Fruit fly (Drosophila melanogaster): Measurements from ENCODE around the gene CG13623.
A peak's percentile ranks its signal among the peaks of the same experiment; 100 is the strongest.

CG13623 gene

DNA sequence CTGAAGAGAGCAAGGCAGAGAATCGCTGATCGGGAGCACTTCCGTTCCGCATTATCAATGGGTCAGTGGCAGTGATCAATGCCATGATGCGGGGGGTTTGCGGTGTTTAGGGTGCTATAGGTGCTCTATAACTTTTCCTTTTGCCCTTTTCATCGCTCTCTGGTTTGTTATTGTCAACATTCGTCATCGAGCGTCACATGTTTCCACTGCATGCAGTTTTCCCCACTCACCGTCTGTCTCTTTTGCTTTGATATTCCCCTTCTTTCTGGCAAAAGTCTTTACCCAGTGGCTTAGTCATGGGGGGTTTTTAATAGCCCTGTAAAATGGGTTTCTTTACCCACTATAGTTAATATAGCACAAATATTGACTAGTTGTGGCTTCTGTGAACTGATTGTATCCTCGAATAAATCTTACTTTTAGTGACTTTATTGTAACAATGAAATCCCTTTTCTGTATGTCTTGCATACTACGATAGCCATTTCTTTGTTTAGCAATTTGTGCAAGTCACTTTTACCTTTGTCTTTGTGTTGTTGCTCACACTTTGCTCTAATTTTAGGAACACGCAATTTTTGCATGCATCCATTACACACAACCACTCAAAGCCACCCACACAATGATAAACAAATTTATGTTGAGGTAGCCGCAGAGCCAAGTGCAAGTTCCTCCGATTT is 36.5 kb upstream of the CG13623 start:
- TF ChIP-seq CG15710 (tag; optimal IDR thresholded peaks at IDR 0.05) (no peak), EcR (GFP tag; optimal IDR thresholded peaks at IDR 0.05) (peak; percentile 78), Ets98B (GFP tag; IDR thresholded peaks at IDR 0.05) (peak; percentile 15), CG4496 (GFP tag; IDR thresholded peaks at IDR 0.05) (peak; percentile 51; the same call in 2 of the 3 replicates)

DNA sequence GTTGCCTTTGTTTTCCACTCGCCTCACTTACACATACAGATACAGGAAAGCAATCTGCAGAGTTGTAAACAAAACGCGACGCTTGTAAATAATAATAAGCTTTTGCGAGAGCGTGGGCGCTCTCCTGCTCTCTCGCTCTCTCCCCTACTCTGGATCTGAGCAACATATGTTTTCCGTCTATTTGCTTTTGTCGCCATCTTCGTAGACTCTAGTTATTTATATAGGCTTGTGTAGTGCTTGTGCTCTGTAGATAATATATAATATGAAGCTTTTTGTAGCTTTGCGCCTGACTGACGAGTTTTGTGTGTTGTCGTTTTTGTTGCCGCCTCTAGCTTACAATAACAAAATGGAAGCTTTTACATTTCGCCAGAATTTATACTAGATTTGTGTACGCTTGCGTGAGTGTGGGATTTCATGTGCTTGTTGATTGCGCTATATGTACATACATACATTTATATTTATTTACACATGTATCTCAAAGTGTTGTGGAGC is 35.4 kb upstream of the CG13623 start:
- TF ChIP-seq fd96Ca (GFP tag; IDR thresholded peaks at IDR 0.05) (no peak), CG13204 (GFP tag; optimal IDR thresholded peaks at IDR 0.05) (peak; percentile 21), CG17806 (tag; optimal IDR thresholded peaks at IDR 0.05) (no peak), EcR (GFP tag; optimal IDR thresholded peaks at IDR 0.05) (peak; percentile 75), Ets98B (GFP tag; IDR thresholded peaks at IDR 0.05) (peak; percentile 73), CG32121 (GFP tag; IDR thresholded peaks at IDR 0.05) (peak; percentile 57; the same call in 1 of the 2 replicates), CG8159 (tag; optimal IDR thresholded peaks at IDR 0.05) (no peak), rn (GFP tag; IDR thresholded peaks at IDR 0.05) (no peak), CG12605 (GFP tag; IDR thresholded peaks at IDR 0.05) (peak; percentile 60), gl (tag; optimal IDR thresholded peaks at IDR 0.05) (peak; percentile 35), Snoo (tag; optimal IDR thresholded peaks at IDR 0.05) (no peak), CG8301 (tag; optimal IDR thresholded peaks at IDR 0.05) (no peak), Pif1A (GFP tag; optimal IDR thresholded peaks at IDR 0.05) (peak; percentile 76), CG10348 (GFP tag; IDR thresholded peaks at IDR 0.05) (no peak), CG15710 (tag; optimal IDR thresholded peaks at IDR 0.05) (no peak), Pif1B (GFP tag; optimal IDR thresholded peaks at IDR 0.05) (peak; percentile 63), CG4496 (GFP tag; IDR thresholded peaks at IDR 0.05) (peak; percentile 60; the same call in 1 of the 3 replicates), CG9948 (tag; optimal IDR thresholded peaks at IDR 0.05) (no peak), CG14655 (GFP tag; optimal IDR thresholded peaks at IDR 0.05) (peak; percentile 6), CG34367 (tag; optimal IDR thresholded peaks at IDR 0.05) (no peak), D1 (tag; optimal IDR thresholded peaks at IDR 0.05) (no peak)

DNA sequence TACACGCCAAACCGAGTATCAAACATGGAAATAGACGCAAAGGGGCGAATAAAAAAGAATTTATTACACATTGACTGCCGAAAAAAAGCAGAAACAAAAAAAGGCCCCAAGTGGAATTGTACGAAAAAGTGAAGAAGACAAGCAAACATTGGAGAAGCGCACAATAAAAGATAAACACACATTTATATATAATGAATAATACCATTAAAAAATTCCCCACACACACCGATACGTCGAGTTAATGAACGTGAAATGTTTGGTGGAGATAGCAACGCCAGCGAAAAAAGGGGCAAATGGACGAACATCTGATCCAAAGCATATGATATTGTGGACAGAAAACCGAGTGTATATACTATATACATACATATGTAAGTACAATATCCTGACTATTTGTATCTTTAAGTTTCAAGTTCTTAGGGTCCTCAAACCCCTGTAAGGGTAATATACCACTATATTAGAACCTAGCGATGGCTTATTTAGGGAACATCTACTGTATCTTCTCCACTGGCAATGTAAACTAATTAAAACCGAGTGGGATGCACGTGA is 34.5 kb upstream of the CG13623 start:
- TF ChIP-seq Ets98B (GFP tag; IDR thresholded peaks at IDR 0.05), result no peak
- no peak for TF ChIP-seq CG9948 (tag; optimal IDR thresholded peaks at IDR 0.05)
- no peak for TF ChIP-seq fd96Ca (GFP tag; IDR thresholded peaks at IDR 0.05)
- no peak for TF ChIP-seq CG8301 (tag; optimal IDR thresholded peaks at IDR 0.05)
- TF ChIP-seq CG17806 (tag; optimal IDR thresholded peaks at IDR 0.05), result no peak
- TF ChIP-seq CG15710 (tag; optimal IDR thresholded peaks at IDR 0.05), result no peak
- no peak for TF ChIP-seq CG12605 (GFP tag; IDR thresholded peaks at IDR 0.05)
- TF ChIP-seq Snoo (tag; optimal IDR thresholded peaks at IDR 0.05), result no peak
- no peak for TF ChIP-seq CG8159 (tag; optimal IDR thresholded peaks at IDR 0.05)
- no peak for TF ChIP-seq D1 (tag; optimal IDR thresholded peaks at IDR 0.05)
- TF ChIP-seq CG4496 (GFP tag; IDR thresholded peaks at IDR 0.05), result no peak
- TF ChIP-seq CG32121 (GFP tag; IDR thresholded peaks at IDR 0.05), result no peak
- TF ChIP-seq CG34367 (tag; optimal IDR thresholded peaks at IDR 0.05), result no peak
- TF ChIP-seq rn (GFP tag; IDR thresholded peaks at IDR 0.05), result no peak
- no peak for TF ChIP-seq CG13204 (GFP tag; optimal IDR thresholded peaks at IDR 0.05)
- TF ChIP-seq Pif1A (GFP tag; optimal IDR thresholded peaks at IDR 0.05), result no peak
- no peak for TF ChIP-seq CG14655 (GFP tag; optimal IDR thresholded peaks at IDR 0.05)
- no peak for TF ChIP-seq gl (tag; optimal IDR thresholded peaks at IDR 0.05)
- TF ChIP-seq EcR (GFP tag; optimal IDR thresholded peaks at IDR 0.05), result no peak

DNA sequence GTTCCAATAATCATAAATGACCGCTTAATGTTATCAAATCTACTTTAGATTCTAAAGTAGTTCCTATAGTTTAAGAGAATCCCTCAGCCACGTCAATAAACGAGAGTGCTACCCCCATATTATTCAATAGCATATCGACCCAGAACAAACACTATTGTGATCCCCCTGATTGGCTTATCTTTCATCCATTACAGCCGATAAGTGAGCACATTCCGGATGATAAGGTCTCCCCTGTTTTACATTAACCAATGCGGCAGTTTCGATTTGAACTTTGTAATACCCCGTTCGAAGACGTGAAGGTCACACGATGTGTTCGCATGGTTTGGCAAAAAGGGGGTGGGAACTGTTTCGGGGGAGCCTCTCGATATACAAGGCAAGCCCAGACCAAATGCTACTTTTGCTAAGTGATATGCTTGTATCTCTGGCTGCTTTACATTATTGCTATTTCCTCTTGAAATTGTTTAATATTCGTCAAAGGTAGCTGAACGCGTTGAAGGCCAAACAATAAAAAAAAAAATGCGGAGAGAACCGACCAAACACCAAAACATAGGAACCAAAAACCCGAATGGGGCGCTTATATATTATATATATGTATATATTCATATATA is 33.9 kb upstream of the CG13623 start:
- TF ChIP-seq Pif1B (GFP tag; optimal IDR thresholded peaks at IDR 0.05) (no peak), CG32121 (GFP tag; IDR thresholded peaks at IDR 0.05) (no peak), rn (GFP tag; IDR thresholded peaks at IDR 0.05) (no peak), CG14655 (GFP tag; optimal IDR thresholded peaks at IDR 0.05) (no peak)

DNA sequence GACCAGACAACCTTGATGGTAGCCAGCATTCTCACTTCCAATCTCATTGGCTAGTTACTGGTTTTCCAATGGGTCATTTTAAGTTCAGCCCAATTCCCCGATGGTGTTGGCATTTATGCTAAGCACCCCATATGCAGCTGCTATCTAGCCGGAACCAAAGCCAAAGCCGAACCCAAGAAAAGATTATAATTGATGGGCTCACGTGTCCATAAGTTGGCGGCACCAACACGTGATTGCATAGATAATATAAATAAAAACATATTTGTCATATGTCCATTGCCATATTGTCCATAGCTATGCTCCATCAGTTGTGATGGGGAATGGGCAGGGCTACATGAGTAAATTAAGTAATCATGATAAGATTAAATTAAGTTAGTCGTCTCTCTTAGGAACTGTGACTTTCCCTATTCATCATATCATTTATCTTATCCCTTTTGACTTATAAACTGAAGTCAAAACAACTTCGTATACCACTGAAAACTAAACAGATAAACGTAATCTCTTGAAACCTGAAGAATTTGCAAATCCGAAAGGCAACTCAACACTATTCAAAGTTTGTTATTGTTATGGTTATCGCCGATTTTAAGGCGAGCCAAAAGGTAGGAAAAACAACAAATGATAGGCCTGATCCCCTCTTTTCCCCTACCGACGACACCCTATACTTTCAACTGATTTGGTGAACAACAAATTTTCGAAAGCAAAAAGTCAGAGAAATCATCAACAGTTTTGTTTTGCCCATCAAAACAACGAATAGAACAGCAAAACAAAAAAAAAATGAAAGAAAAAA is 32.9 kb upstream of the CG13623 start:
- peak; percentile 47 for TF ChIP-seq EcR (GFP tag; optimal IDR thresholded peaks at IDR 0.05)
- no peak for TF ChIP-seq CG4496 (GFP tag; IDR thresholded peaks at IDR 0.05)
- no peak for TF ChIP-seq CG34367 (tag; optimal IDR thresholded peaks at IDR 0.05)
- TF ChIP-seq CG8301 (tag; optimal IDR thresholded peaks at IDR 0.05), result no peak
- no peak for TF ChIP-seq gl (tag; optimal IDR thresholded peaks at IDR 0.05)
- TF ChIP-seq Ets98B (GFP tag; IDR thresholded peaks at IDR 0.05), result no peak

Measured in whole organism, pupa.